Worm (Caenorhabditis elegans) whole organism, L3 larva: ENCODE measurements around the gene F53H2.3.

Experiments
- ceh-82 ChIP-seq: fragments of 150-350 bp; optimal IDR thresholded peaks from 2 replicates; lab custom pipeline; 2014; ENCODE audit warnings: missing biosample characterization, missing genetic modification characterization
- fos-1 ChIP-seq: fragments of 150-350 bp; optimal IDR thresholded peaks from 2 replicates; lab custom pipeline; 2014; ENCODE audit warnings: missing biosample characterization, missing genetic modification characterization
- lin-39 ChIP-seq: fragments of 150-350 bp; optimal IDR thresholded peaks from 2 replicates; lab custom pipeline; 2018; ENCODE audit warnings: missing biosample characterization, missing genetic modification reagents, missing genetic modification characterization
- nhr-12 ChIP-seq: fragments of 150-350 bp; optimal IDR thresholded peaks from 2 replicates; lab custom pipeline; 2014; ENCODE audit warnings: missing biosample characterization, missing genetic modification characterization
- nhr-77 ChIP-seq: fragments of 150-350 bp; optimal IDR thresholded peaks from 2 replicates; lab custom pipeline; 2014; ENCODE audit warnings: missing biosample characterization, missing genetic modification characterization
- skn-1 ChIP-seq: fragments of 150-350 bp; optimal IDR thresholded peaks from 2 replicates; lab custom pipeline; 2014; ENCODE audit warnings: missing biosample characterization, missing genetic modification characterization
- unc-39 ChIP-seq: sonication (generic microtip); optimal IDR thresholded peaks from 4 replicates; lab custom pipeline; 2017; ENCODE audit warnings: missing biosample characterization, missing genetic modification characterization
- ztf-4 ChIP-seq: fragments of 150-350 bp; optimal IDR thresholded peaks from 2 replicates; lab custom pipeline; 2014; ENCODE audit warnings: missing biosample characterization, missing genetic modification characterization

DNA sequence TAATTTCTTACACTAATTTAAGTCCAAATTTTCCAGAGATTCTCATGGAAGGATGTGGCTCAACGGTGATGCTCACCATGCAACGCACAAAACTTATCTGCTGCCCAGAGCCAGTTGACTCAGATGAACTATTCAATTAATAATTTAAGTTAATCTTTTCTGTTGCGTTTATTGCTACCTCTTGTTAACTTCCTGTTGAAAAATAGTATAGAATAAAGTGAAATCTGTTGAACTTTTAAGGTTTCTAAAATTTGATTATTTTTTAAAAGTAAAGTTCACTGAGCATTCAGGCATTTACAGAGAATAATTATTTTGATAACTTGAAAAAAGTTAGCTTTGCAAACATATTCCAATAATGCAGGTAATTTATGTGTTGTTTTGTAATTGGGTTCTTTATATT is 35.5 kb downstream of the F53H2.3 start:
- TF ChIP-seq nhr-77 (tag; lab: Kevin White, UChicago) (no peak), nhr-12 (tag; lab: Kevin White, UChicago) (no peak), ztf-4 (tag; lab: Kevin White, UChicago) (no peak), lin-39 (tag; lab: Kevin White, UChicago) (no peak), skn-1 (tag; lab: Kevin White, UChicago) (no peak), ceh-82 (tag; lab: Kevin White, UChicago) (no peak), unc-39 (tag; lab: Kevin White, UChicago) (no peak), fos-1 (tag; lab: Kevin White, UChicago) (no peak)
